Worm (Caenorhabditis elegans) whole organism, young adult: ENCODE results near the gene C24A8.6.

ENCODE experiments used
- B0261.1 ChIP-seq: sonication (generic microtip); optimal IDR thresholded peaks from 2 replicates; lab custom pipeline; 2016; ENCODE audit warnings: mild to moderate bottlenecking, missing genetic modification characterization, moderate library complexity, missing compliant biosample characterization
- C06A6.2 ChIP-seq: fragments of 200-800 bp; sonication (Bioruptor generic); conservative IDR thresholded peaks from 2 replicates; pipeline ENCODE4 v1.3.6; 2022; ENCODE audit warnings: missing genetic modification characterization, missing compliant biosample characterization
- F10E7.11 ChIP-seq: sonication (generic microtip); optimal IDR thresholded peaks from 2 replicates; lab custom pipeline; 2017; ENCODE audit warnings: mild to moderate bottlenecking, missing genetic modification characterization, moderate library complexity, missing compliant biosample characterization
- F22D6.2 ChIP-seq: sonication (generic microtip); optimal IDR thresholded peaks from 2 replicates; lab custom pipeline; 2016; ENCODE audit warnings: mild to moderate bottlenecking, missing genetic modification characterization, missing compliant biosample characterization
- F33H1.4 ChIP-seq: fragments of 200-800 bp; sonication (Bioruptor generic); IDR thresholded peaks from 2 replicates; pipeline ENCODE4 v1.3.6; 2022; ENCODE audit warnings: missing genetic modification reagents, missing genetic modification characterization, missing compliant biosample characterization
- F39B2.1 ChIP-seq: fragments of 200-800 bp; sonication (Bioruptor generic); IDR thresholded peaks from 2 replicates; pipeline ENCODE4 v1.3.6; 2022; ENCODE audit warnings: missing genetic modification reagents, missing genetic modification characterization, missing compliant biosample characterization
- K11D2.4 ChIP-seq: fragments of 200-800 bp; sonication (Bioruptor generic); IDR thresholded peaks from 2 replicates; pipeline ENCODE4 v1.3.6; 2022; ENCODE audit warnings: missing genetic modification reagents, missing genetic modification characterization, missing compliant biosample characterization
- Y67H2A.10 ChIP-seq: fragments of 200-800 bp; sonication (Bioruptor generic); conservative IDR thresholded peaks from 2 replicates; pipeline ENCODE4 v1.3.6; 2022; ENCODE audit warnings: missing genetic modification reagents, missing genetic modification characterization, missing compliant biosample characterization
- atf-7 ChIP-seq: sonication (generic microtip); optimal IDR thresholded peaks from 2 replicates; lab custom pipeline; 2017; ENCODE audit warnings: mild to moderate bottlenecking, missing genetic modification characterization, missing compliant biosample characterization
- athp-1 ChIP-seq: sonication (generic microtip); optimal IDR thresholded peaks from 2 replicates; lab custom pipeline; 2017; ENCODE audit warnings: mild to moderate bottlenecking, missing genetic modification characterization, missing compliant biosample characterization
- attf-6 ChIP-seq: fragments of 200-800 bp; sonication (Bioruptor generic); IDR thresholded peaks from 2 replicates; pipeline ENCODE4 v1.3.6; 2022; ENCODE audit warnings: missing genetic modification reagents, missing genetic modification characterization, missing compliant biosample characterization
- bed-1 ChIP-seq: fragments of 200-800 bp; sonication (Bioruptor generic); IDR thresholded peaks from 2 replicates; pipeline ENCODE4 v1.3.6; 2022; ENCODE audit warnings: missing genetic modification reagents, missing genetic modification characterization, missing compliant biosample characterization
- bed-2 ChIP-seq: fragments of 200-800 bp; sonication (Bioruptor generic); IDR thresholded peaks from 2 replicates; pipeline ENCODE4 v1.3.6; 2022; ENCODE audit warnings: missing genetic modification reagents, missing genetic modification characterization, missing compliant biosample characterization
- cebp-2 ChIP-seq: fragments of 200-800 bp; sonication (Bioruptor generic); IDR thresholded peaks from 2 replicates; pipeline ENCODE4 v1.3.6; 2022; ENCODE audit warnings: missing genetic modification characterization, missing compliant biosample characterization
- ceh-58 ChIP-seq: fragments of 200-800 bp; sonication (Bioruptor generic); IDR thresholded peaks from 2 replicates; pipeline ENCODE4 v1.3.6; 2022; ENCODE audit warnings: missing genetic modification characterization, missing compliant biosample characterization
- chd-7 ChIP-seq: sonication (generic microtip); optimal IDR thresholded peaks from 2 replicates; lab custom pipeline; 2016; ENCODE audit warnings: mild to moderate bottlenecking, missing genetic modification characterization, moderate library complexity, missing compliant biosample characterization
- dox-1 ChIP-seq: fragments of 200-800 bp; sonication (Bioruptor generic); IDR thresholded peaks from 2 replicates; pipeline ENCODE4 v1.3.6; 2022; ENCODE audit warnings: missing genetic modification reagents, missing genetic modification characterization, missing compliant biosample characterization
- egrh-3 ChIP-seq: fragments of 200-800 bp; sonication (Bioruptor generic); IDR thresholded peaks from 2 replicates; pipeline ENCODE4 v1.3.6; 2022; ENCODE audit warnings: missing genetic modification reagents, missing genetic modification characterization, missing compliant biosample characterization
- gei-17 ChIP-seq: fragments of 200-800 bp; sonication (Bioruptor generic); optimal IDR thresholded peaks from 2 replicates; lab custom pipeline; 2018; ENCODE audit warnings: mild to moderate bottlenecking, missing genetic modification characterization, missing compliant biosample characterization
- hlh-26 ChIP-seq: fragments of 200-800 bp; sonication (Bioruptor generic); conservative IDR thresholded peaks from 2 replicates; pipeline ENCODE4 v1.3.6; 2022; ENCODE audit warnings: missing genetic modification reagents, missing genetic modification characterization, missing compliant biosample characterization
- hmg-20 ChIP-seq: fragments of 200-800 bp; sonication (Bioruptor generic); IDR thresholded peaks from 2 replicates; pipeline ENCODE4 v1.3.6; 2022; ENCODE audit warnings: missing genetic modification reagents, missing genetic modification characterization, missing compliant biosample characterization
- madf-3 ChIP-seq: fragments of 200-800 bp; sonication (Bioruptor generic); IDR thresholded peaks from 2 replicates; pipeline ENCODE4 v1.3.6; 2022; ENCODE audit warnings: missing genetic modification reagents, missing genetic modification characterization, missing compliant biosample characterization
- madf-6 ChIP-seq: fragments of 200-800 bp; sonication (Bioruptor generic); IDR thresholded peaks from 2 replicates; pipeline ENCODE4 v1.3.6; 2022; ENCODE audit warnings: missing genetic modification reagents, missing genetic modification characterization, missing compliant biosample characterization
- mcd-1 ChIP-seq: fragments of 200-800 bp; sonication (Bioruptor generic); IDR thresholded peaks from 2 replicates; pipeline ENCODE4 v1.3.6; 2022; ENCODE audit warnings: missing genetic modification reagents, missing genetic modification characterization, missing compliant biosample characterization
- mxl-1 ChIP-seq: sonication (generic microtip); optimal IDR thresholded peaks from 2 replicates; lab custom pipeline; 2016; ENCODE audit warnings: missing genetic modification characterization, missing compliant biosample characterization
- nhr-120 ChIP-seq: fragments of 200-800 bp; sonication (Bioruptor generic); IDR thresholded peaks from 2 replicates; pipeline ENCODE4 v1.3.6; 2022; ENCODE audit warnings: missing genetic modification characterization, missing compliant biosample characterization
- nhr-179 ChIP-seq: sonication (generic microtip); optimal IDR thresholded peaks from 2 replicates; lab custom pipeline; 2016; ENCODE audit warnings: mild to moderate bottlenecking, missing genetic modification characterization, missing compliant biosample characterization
- nhr-90 ChIP-seq: sonication (generic microtip); optimal IDR thresholded peaks from 2 replicates; lab custom pipeline; 2016; ENCODE audit warnings: missing genotype, mild to moderate bottlenecking, missing genetic modification characterization, missing compliant biosample characterization
- pbrm-1 ChIP-seq: fragments of 200-800 bp; sonication (Bioruptor generic); IDR thresholded peaks from 2 replicates; pipeline ENCODE4 v1.3.6; 2022; ENCODE audit warnings: missing genetic modification reagents, missing genetic modification characterization, missing compliant biosample characterization
- pha-4 ChIP-seq: fragments of 150-350 bp; sonication (generic microtip); optimal IDR thresholded peaks from 2 replicates; lab custom pipeline; 2014; ENCODE audit warnings: missing biosample characterization, missing genetic modification reagents, missing genetic modification characterization
- repo-1 ChIP-seq: sonication (generic microtip); optimal IDR thresholded peaks from 2 replicates; lab custom pipeline; 2017; ENCODE audit warnings: mild to moderate bottlenecking, missing genetic modification characterization, missing compliant biosample characterization
- rpc-1 ChIP-seq, 2 experiments: fragments of 150-350 bp in 1 of 2; sonication (generic microtip) in 1 of 2; optimal IDR thresholded peaks; 2 replicates each; lab custom pipeline; 2014 to 2018; ENCODE audit warnings: missing biosample characterization in 1 of 2, missing genetic modification characterization in 1 of 2, missing genetic modification reagents in 1 of 2, missing genotype in 1 of 2
- sdz-38 ChIP-seq: sonication (generic microtip); optimal IDR thresholded peaks from 2 replicates; lab custom pipeline; 2016; ENCODE audit warnings: missing genotype, missing genetic modification characterization, missing compliant biosample characterization
- sptf-2 ChIP-seq: fragments of 200-800 bp; sonication (Bioruptor generic); optimal IDR thresholded peaks from 2 replicates; lab custom pipeline; 2018; ENCODE audit warnings: mild to moderate bottlenecking, missing genetic modification characterization, missing compliant biosample characterization
- ztf-22 ChIP-seq: fragments of 200-800 bp; sonication (Bioruptor generic); optimal IDR thresholded peaks from 2 replicates; lab custom pipeline; 2018; ENCODE audit warnings: mild to moderate bottlenecking, missing genetic modification characterization, moderate library complexity, missing compliant biosample characterization
- ztf-6 ChIP-seq: fragments of 200-800 bp; sonication (Bioruptor generic); IDR thresholded peaks from 2 replicates; pipeline ENCODE4 v1.3.6; 2022; ENCODE audit warnings: missing genetic modification reagents, missing genetic modification characterization, missing compliant biosample characterization

Gene C24A8.6

DNA sequence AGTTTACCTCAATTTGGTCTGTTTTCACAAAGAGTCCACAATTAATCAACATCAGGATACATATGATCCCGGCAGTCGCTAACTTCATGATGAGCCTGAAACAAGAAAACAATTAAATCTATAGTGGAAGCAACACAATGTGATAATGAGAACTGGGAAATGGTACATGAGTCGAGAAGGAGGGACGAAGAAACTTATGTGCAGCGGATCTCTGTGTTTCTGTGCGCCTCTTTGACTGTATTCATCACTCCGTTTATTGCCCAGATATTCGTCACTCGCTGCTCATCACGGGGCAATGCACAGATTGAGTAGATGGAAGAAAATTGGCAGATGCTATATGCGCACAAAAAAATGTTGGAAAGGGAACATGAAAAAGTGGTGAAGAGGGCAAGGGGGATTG is 34.0 kb upstream of the C24A8.6 start, which contains the start of gene R160.3:
TSS of gene R160.3 (minus strand) at position 101 of the 400 bp plus-strand sequence.
- TF ChIP-seq mxl-1 (tag; lab: Kevin White, UChicago) (no peak), mcd-1 (GFP tag; lab: Robert Waterston, UW) (no peak), sdz-38 (tag; lab: Kevin White, UChicago) (no peak), pbrm-1 (no peak), ztf-22 (no peak), K11D2.4 (GFP tag; lab: Robert Waterston, UW) (no peak), F39B2.1 (no peak), cebp-2 (GFP tag; lab: Robert Waterston, UW) (no peak), F10E7.11 (tag; lab: Kevin White, UChicago) (no peak), rpc-1 (optimal IDR thresholded peaks at IDR 0.05; lab: Kevin White, UChicago) (no peak), rpc-1 (tag; optimal IDR thresholded peaks at IDR 0.05; lab: Kevin White, UChicago) (no peak)

DNA sequence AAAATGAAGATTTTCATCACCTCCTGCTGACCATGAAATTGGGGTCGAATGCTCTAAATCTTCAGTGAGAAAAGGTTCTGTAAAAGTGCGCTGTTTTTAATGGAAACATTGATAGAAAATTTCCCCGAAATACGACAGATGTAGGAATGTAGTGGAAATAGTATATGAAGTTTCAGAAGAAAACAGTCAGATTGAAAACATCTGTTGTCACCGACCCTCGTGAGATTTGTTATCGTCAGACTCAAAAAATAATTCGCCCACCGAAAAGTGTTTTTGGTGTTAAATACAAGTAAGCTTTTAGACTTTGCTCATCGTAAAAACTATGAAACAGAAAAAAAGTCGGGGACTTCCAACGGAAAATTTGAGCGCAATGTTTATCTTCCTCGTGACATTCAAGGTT is 32.7 kb upstream of the C24A8.6 start, which contains the start of gene F14H12.8:
TSS of gene F14H12.8 (minus strand) at position 101 of the 400 bp plus-strand sequence.
- TF ChIP-seq B0261.1 (tag; lab: Kevin White, UChicago) (no peak), bed-2 (GFP tag; lab: Robert Waterston, UW) (no peak), chd-7 (no peak), nhr-120 (GFP tag; lab: Robert Waterston, UW) (no peak), F22D6.2 (no peak), dox-1 (GFP tag; lab: Robert Waterston, UW) (no peak), nhr-179 (tag; lab: Kevin White, UChicago) (no peak), C06A6.2 (GFP tag; lab: Robert Waterston, UW) (no peak), madf-6 (GFP tag; lab: Robert Waterston, UW) (no peak), hmg-20 (no peak), pha-4 (no peak), atf-7 (tag; lab: Kevin White, UChicago) (no peak), repo-1 (no peak), Y67H2A.10 (no peak)
- TF ChIP-seq, all 124 proteins: peak for 0

ce11 chrX:4363200-4363599 is 31.0 kb upstream of the C24A8.6 start, which contains the start of gene F14H12.17:
F14H12.17 (minus strand) TSS chrX:4363300.
- TF ChIP-seq bed-2 (GFP tag; lab: Robert Waterston, UW): no peak
- TF ChIP-seq rpc-1 (optimal IDR thresholded peaks at IDR 0.05; lab: Kevin White, UChicago): no peak
- no peak for TF ChIP-seq rpc-1 (tag; optimal IDR thresholded peaks at IDR 0.05; lab: Kevin White, UChicago)
- TF ChIP-seq sptf-2 (GFP tag; lab: Kevin White, UChicago): no peak
- no peak for TF ChIP-seq gei-17 (GFP tag; lab: Kevin White, UChicago)
- no peak for TF ChIP-seq egrh-3
- TF ChIP-seq madf-3 (GFP tag; lab: Robert Waterston, UW): no peak
- no peak for TF ChIP-seq chd-7
- no peak for TF ChIP-seq ztf-6 (GFP tag; lab: Robert Waterston, UW)
- no peak for TF ChIP-seq nhr-90 (tag; lab: Kevin White, UChicago)
- no peak for TF ChIP-seq pbrm-1
- TF ChIP-seq, all 124 proteins: peak for 0

DNA sequence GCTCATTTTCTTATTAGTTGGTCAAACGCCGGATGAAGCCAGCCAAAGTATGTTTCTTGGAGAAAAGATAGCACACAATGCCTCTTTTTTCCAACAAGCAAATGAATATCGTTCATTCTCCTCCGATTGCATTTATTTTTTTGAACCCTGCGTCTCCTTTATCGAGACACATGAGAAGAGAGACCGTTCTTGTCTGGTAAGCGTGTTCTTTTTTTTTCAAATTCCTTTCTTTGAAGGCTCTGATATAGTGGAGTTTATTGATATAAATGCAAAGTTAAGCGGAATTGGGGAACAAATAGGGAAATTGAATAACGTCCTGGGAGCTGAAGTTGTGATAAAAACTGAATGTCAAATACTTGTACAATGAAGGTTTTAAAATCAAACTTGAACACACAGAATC is 30.3 kb upstream of the C24A8.6 start, which contains the start of gene F14H12.7:
TSS of gene F14H12.7 (minus strand) at position 101 of the 400 bp plus-strand sequence.
- no peak for TF ChIP-seq hmg-20
- TF ChIP-seq Y67H2A.10: no peak
- no peak for TF ChIP-seq F33H1.4 (GFP tag; lab: Robert Waterston, UW)
- TF ChIP-seq ceh-58 (GFP tag; lab: Robert Waterston, UW): no peak
- no peak for TF ChIP-seq attf-6 (GFP tag; lab: Robert Waterston, UW)
- TF ChIP-seq bed-1: no peak
- TF ChIP-seq chd-7: no peak
- no peak for TF ChIP-seq hlh-26
- TF ChIP-seq athp-1 (tag; lab: Kevin White, UChicago): no peak
